Worm (Caenorhabditis elegans): ENCODE measurements around the gene C03H5.7.

Gene C03H5.7

DNA sequence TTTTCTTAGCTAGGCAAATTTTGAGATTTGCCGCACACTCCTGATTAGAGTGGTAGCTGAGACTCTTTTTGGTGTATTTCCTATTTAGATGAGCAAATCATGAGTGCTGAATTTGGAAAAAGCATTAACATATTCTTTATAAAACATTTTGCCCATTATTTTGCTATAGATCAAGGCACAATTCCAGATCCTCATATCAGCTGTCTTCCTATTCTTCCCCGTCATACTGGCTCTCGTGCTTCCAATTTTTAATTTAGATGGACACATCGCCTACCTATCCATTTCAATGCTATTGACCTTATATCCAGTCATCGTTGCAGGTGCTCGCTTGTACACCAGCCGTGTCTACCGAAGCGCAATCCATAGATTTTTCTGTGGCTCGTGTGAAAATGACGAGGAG, at the start of gene C03H5.7:
Gene C03H5.7, plus strand, starts transcription at position 301 of the 400 bp plus-strand sequence.
- TF ChIP-seq cebp-2 (GFP tag; IDR thresholded peaks at IDR 0.05) (no peak), somi-1 (GFP tag; optimal IDR thresholded peaks at IDR 0.05) (no peak), snpc-1.1 (tag; optimal IDR thresholded peaks at IDR 0.05; ENCODE audit: insufficient read depth) (no peak), ztf-26 (tag; optimal IDR thresholded peaks at IDR 0.05) (no peak), sea-2 (GFP tag; IDR thresholded peaks at IDR 0.05) (no peak), lsl-1 (GFP tag; optimal IDR thresholded peaks at IDR 0.05) (no peak), attf-3 (GFP tag; conservative IDR thresholded peaks at IDR 0.05) (no peak), nhr-27 (tag; optimal IDR thresholded peaks at IDR 0.05) (no peak), F33H1.4 (GFP tag; IDR thresholded peaks at IDR 0.05) (no peak), mes-4 (tag; optimal IDR thresholded peaks at IDR 0.05) (no peak), Y53G8AR.9 (GFP tag; conservative IDR thresholded peaks at IDR 0.05) (no peak)

DNA sequence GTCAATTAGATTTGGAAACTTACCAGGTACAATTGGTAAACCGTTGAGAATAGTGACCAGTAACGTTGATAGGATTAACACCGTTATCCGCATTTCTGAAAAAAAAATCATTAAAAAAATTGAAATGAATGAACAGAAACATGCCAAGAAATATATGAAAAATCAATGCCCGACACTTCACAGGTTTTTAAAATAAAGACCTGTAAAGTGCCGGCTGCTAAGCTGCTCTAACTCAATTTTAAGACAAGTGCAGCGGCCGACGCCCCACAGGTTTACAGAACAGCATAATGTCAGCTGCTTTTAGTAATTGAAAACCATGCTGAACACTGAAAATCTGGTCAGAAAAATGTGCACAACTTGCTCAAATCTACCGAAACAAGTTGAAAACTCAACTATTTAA, 47.6 kb upstream of the C03H5.7 start, which contains the start of gene cbn-1:
Gene cbn-1, minus strand, starts transcription at position 101 of the 400 bp plus-strand sequence.
- TF ChIP-seq mes-4 (tag; optimal IDR thresholded peaks at IDR 0.05): no peak
- TF ChIP-seq tbp1 (GFP tag; optimal IDR thresholded peaks at IDR 0.05): no peak
- no peak for TF ChIP-seq ZK185.1 (tag; optimal IDR thresholded peaks at IDR 0.05; ENCODE audit: poor library complexity, severe bottlenecking)
- TF ChIP-seq hmg-20 (GFP tag; IDR thresholded peaks at IDR 0.05): no peak
- TF ChIP-seq lin-35 (GFP tag; optimal IDR thresholded peaks at IDR 0.05): no peak
- no peak for TF ChIP-seq nfyb-1 (GFP tag; IDR thresholded peaks at IDR 0.05)
- TF ChIP-seq F39B2.1 (GFP tag; IDR thresholded peaks at IDR 0.05): no peak
- no peak for TF ChIP-seq fkh-3 (tag; optimal IDR thresholded peaks at IDR 0.05)

DNA sequence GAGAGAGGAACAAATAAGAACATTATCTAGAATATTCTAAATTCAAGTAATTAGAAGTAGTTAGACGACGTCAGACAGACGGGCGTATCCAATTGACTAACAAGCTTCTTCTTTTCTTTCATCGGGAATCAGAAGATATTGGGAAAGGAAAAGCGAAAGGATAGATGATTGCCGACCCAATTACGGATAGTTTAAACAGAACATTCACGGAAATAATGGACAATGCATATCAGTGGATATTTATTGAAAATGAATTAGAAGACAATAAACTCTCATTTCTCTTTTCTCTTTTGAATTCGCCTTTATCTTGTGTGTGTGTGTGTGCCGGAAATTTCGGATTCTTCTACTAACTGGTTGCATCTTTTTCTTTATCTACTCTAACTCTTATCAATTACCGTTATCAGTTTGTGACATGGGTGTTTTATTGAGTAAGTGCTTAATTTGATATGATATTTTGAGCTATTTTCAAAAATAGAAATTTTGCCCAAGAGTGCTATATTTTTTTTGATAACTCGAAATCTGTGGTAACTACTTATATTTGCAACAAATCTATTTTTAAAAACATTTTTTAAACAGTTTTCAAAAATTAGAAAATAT, 46.1 kb upstream of the C03H5.7 start:
- no peak for TF ChIP-seq snpc-3.4 (tag; optimal IDR thresholded peaks at IDR 0.05)
- TF ChIP-seq ceh-27 (GFP tag; optimal IDR thresholded peaks at IDR 0.05): no peak
- TF ChIP-seq egl-44 (GFP tag; IDR thresholded peaks at IDR 0.05): no peak
- TF ChIP-seq ceh-40 (GFP tag; IDR thresholded peaks at IDR 0.05): no peak
- no peak for TF ChIP-seq let-526 (GFP tag; IDR thresholded peaks at IDR 0.05)
- TF ChIP-seq mcd-1 (GFP tag; IDR thresholded peaks at IDR 0.05): no peak
- TF ChIP-seq ceh-91 (GFP tag; IDR thresholded peaks at IDR 0.05): no peak
- no peak for TF ChIP-seq akir-1 (GFP tag; optimal IDR thresholded peaks at IDR 0.05)
- no peak for TF ChIP-seq mel-28 (tag; optimal IDR thresholded peaks at IDR 0.05; ENCODE audit: borderline replicate concordance)
- TF ChIP-seq nfya-1 (tag; optimal IDR thresholded peaks at IDR 0.05; ENCODE audit: borderline replicate concordance, insufficient read depth): no peak
- TF ChIP-seq sptf-2 (GFP tag; optimal IDR thresholded peaks at IDR 0.05): no peak
- no peak for TF ChIP-seq ets-4 (GFP tag; optimal IDR thresholded peaks at IDR 0.05)
- TF ChIP-seq B0019.2 (GFP tag; conservative IDR thresholded peaks at IDR 0.05): no peak

- TF ChIP-seq tbp1 (GFP tag; optimal IDR thresholded peaks at IDR 0.05) (no peak), F52B5.7 (tag; optimal IDR thresholded peaks at IDR 0.05) (no peak), let-607 (tag; optimal IDR thresholded peaks at IDR 0.05) (no peak), mxl-1 (tag; optimal IDR thresholded peaks at IDR 0.05) (no peak), nhr-90 (tag; optimal IDR thresholded peaks at IDR 0.05) (no peak), sea-2 (GFP tag; IDR thresholded peaks at IDR 0.05) (no peak), dpl-1 (GFP tag; optimal IDR thresholded peaks at IDR 0.05) (no peak), aptf-3 (GFP tag; IDR thresholded peaks at IDR 0.05) (no peak), unc-130 (GFP tag; optimal IDR thresholded peaks at IDR 0.05) (no peak), ceh-58 (GFP tag; IDR thresholded peaks at IDR 0.05) (no peak)
Measured at ce11 chrII:334828-335227, 45.2 kb upstream of the C03H5.7 start.
